Worm (Caenorhabditis elegans) whole organism, L1 larva: ENCODE data around the gene Y82E9BR.5.

Experiments used
- aly-2 ChIP-seq: fragments of 150-350 bp; optimal IDR thresholded peaks from 2 replicates; lab custom pipeline; 2014; ENCODE audit warnings: missing biosample characterization, missing genetic modification characterization
- ceh-82 ChIP-seq, 3 experiments: fragments of 150-350 bp in 1 of 3; sonication (generic microtip) in 2 of 3; optimal IDR thresholded peaks; 2 replicates each; lab custom pipeline; 2014 to 2017; ENCODE audit warnings: missing biosample characterization in 3 of 3, missing genetic modification characterization in 3 of 3
- lsy-2 ChIP-seq, 2 experiments: fragments of 150-350 bp; optimal IDR thresholded peaks; 2 replicates each; lab custom pipeline; 2014; ENCODE audit warnings: missing biosample characterization in 2 of 2, missing genetic modification characterization in 2 of 2

ce11 chrIII:1419700-1420356, 35.7 kb downstream of the Y82E9BR.5 start:
- TF ChIP-seq ceh-82 (tag; optimal IDR thresholded peaks at IDR 0.05; lab: Kevin White, UChicago) (peak in 1 of 3 experiments; percentile 11), aly-2 (peak; percentile 91), lsy-2 (tag; optimal IDR thresholded peaks at IDR 0.05; lab: Kevin White, UChicago) (peak; percentile 53 to 68)
